Fruit fly (Drosophila melanogaster): Measurements from ENCODE around the gene CG4393.

Gene CG4393

DNA sequence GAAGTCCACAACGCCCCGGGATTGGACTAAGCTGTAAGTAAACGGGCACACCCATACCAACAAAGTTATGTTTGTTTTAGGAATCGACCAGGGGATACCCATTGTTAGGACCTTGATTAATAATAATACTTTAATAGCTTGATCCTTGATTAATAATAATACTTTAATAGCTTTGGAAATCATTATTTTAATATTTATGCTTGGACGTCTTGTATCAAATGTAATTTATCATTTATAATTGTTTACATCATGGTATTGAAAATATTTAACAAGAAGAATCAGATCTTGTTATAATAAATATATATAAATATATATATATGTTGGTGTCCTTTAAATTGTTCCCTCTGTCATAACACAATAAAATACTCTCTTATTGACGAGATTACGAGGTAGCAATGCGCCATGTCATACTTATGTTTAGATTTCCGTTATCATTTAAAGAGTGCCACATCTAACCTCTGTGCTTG lies 27.6 kb downstream of the CG4393 start:
- TF ChIP-seq noc (tag; optimal IDR thresholded peaks at IDR 0.05), result peak; percentile 28

DNA sequence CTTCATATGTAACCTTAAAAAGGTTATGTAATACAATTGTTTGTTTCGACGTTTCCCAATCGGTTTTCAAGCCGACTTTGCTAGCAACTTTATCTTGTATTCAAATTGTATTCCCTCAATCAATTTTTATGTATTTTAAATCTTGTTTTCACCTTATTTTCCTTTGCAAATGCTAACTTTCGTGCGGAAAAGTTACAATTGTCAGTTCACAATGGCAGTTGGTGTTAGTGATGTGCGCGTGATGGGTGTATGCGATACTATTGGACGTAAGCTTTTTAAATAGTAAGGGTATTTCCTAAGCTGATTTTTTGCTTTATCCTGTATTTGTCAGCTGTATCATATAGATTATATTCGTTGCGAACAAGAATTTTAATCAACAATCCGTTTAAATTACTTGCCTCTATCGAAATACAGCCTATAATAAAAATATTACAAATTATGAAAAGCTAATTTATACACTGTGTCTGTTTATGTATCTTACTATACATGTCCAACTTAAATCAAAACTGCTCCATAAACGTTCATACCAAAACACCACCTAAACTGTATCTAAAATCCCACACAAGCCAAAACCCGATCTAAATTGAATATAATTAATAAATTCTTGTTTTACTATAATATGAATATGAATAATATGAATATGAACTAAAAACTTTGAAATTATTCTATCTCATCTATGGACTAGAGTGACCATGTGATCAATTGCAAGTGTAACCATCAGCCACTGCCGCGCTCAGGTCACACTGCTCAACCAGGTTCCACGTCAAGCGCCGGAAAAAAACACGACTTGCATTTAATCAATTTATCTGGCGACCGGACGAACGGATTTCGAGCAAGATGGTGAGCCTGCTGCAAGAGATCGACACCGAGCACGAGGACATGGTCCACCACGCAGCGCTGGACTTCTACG lies 28.5 kb downstream of the CG4393 start, which contains the start of the genes ATPsynCF6 and Sec13:
ATPsynCF6 (minus strand) TSS at position 236 of the 910 bp plus-strand sequence.
Sec13 (plus strand) TSS at position 450 of the 910 bp plus-strand sequence.
- peak; percentile 40 for TF ChIP-seq noc (tag; optimal IDR thresholded peaks at IDR 0.05)

DNA sequence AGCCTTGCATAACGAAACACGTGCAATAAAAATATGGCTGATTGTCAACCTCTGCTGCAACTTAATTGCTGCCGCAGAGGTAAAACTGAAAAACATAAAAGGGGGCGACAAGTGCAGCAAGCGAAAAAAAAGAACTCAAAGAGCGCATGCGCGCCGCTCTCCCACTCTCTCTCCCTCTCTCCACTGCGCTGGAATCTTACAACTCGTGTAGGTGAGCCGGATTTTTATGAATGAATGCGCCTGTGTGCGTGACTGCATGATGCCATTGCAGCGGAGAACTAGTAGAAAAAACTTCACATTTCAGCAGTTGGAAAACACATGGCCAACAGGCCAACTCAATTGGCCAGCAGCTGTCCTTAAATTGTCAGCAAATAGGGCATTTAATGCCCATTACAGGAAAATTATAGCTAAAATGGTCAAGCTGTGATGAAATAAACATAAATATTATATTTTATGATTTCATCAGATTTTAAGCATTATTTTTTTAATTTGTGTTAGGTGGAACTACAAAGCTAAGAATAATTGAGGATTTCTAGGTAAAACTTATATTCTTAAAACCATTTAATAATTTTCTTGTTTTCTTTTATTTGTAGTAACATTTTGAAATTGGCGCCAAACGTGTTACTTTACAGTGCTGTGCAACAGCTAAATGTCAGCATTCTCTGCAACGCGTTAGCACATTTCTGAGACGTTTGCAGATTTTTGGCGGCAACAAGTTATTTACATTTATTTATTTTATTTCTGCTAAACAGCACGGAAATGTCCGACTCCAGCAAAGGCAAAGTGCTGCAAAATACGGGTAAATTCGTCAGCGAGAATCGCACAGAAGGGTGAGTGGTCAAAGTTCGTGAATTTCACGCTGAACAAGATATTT lies 36.9 kb downstream of the CG4393 start, which contains the start of gene PolE1:
PolE1 (plus strand) TSS at position 697 of the 874 bp plus-strand sequence.
- TF ChIP-seq noc (tag; optimal IDR thresholded peaks at IDR 0.05), result no peak

DNA sequence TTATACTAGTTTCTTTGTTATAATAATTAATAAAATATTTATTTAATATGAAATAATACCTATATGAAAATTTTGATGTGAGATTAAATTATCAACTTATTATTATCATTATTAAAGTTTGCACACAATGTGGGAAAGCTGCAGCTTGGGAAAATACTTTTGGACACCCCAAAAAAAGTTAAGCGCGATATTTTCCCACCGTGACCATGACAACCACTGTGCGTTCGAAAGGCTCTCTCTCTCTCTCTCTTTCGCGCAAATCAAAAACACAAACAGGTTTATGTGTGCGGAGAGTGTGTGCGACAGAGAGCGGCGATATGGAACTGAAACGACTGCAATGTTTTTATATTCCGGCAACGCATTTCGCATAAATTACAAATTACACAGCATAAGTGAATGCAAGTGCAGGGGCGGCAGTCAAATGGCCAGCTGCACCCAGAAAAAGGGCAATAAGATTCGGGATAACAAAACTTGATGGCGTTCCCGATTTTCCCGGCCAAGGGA lies 37.6 kb downstream of the CG4393 start:
- peak; percentile 80 for TF ChIP-seq noc (tag; optimal IDR thresholded peaks at IDR 0.05)

DNA sequence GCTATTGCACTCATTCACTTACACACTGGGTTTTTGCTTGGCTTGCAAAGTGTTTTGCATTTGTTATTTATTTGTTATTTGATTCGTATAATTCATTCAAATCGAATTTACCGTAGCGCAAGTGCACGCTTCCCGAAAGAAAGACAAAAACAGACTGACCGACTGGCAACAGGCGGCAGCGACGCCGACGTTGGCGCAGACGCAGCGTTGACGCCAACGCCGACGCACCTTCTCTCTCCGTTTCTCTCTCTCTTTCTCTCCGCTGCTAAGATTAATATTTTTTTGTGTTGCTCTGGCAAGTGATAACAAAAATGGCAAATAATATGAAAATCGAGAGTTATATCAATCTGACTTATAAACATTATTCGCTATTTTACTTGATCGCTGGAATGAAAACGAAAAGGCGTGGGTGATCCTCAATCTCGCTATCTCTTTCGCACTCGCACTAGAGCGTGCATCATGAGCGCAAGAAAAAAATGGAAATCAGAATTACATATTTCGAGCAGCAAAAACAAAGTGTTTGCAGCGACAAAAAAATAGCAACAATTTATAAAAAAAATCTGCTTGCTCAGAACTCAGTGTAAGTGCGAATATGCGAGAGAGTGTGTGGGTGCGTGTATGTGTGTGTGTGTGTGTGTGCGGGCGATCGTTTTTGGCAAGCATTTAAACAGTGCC lies 38.4 kb downstream of the CG4393 start, which contains the start of gene pnt:
pnt (minus strand) TSS at position 161 of the 675 bp plus-strand sequence.
- TF ChIP-seq noc (tag; optimal IDR thresholded peaks at IDR 0.05), result no peak

DNA sequence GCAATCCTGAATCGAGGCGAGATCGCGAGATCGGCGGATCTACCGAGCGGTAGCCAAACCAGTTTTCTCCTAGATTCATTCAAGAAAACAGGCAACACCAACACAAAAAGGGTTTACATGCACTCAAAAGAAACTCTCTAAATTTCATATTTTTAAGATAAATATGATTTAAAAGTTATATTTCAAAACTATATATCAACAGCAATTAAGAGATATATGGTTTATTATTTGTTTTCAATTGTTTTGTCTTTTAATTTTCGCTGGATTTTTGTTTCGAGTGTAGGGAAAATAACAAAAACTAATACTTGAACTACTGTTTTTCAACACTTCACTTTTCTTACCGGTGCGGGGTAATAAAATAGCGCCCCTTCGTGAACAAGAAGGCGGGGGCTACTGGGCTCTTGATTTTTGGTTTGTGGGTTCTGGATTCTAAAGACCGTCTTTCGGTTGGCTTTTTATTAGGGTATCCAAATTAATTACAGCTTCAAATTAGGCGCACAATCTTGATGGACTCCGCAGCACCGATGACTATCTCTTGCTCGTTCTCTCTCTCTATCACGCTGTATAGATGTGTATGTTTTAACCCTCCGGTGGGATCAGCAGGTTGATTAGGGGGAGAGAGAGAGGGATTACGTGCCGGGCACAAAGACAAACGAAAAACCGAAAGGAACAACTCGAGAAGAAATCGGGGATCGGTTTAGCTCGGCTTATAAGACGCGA lies 39.4 kb downstream of the CG4393 start:
- TF ChIP-seq noc (tag; optimal IDR thresholded peaks at IDR 0.05), result no peak

DNA sequence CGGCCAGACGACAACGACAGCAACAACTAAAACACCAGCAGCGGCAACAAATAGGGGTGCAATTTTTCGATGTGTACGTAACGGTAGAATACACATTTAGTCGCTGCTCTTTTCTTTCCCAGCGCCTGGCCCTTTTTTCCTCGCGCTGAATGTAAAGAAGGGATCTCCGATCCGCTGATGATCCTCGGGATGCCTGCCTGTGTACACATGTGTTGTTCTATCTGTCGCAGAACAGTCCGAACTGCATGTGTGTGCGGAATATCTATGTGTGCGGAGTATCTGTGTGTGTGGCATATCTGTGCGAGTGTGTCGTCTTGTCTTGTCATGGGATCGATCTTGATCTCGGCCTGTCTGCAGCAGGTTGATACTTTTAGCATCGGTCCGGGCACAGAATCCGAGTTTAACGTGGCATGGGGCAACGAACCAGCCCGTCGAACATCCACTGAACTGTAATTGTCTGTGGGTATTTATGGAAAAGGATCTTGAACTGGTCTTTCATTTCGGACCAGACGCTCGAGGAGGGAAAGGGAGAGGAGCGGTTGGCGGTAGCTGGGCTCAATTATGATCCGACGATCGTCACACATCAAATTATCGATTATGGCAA lies 40.8 kb downstream of the CG4393 start:
- no peak for TF ChIP-seq noc (tag; optimal IDR thresholded peaks at IDR 0.05)

DNA sequence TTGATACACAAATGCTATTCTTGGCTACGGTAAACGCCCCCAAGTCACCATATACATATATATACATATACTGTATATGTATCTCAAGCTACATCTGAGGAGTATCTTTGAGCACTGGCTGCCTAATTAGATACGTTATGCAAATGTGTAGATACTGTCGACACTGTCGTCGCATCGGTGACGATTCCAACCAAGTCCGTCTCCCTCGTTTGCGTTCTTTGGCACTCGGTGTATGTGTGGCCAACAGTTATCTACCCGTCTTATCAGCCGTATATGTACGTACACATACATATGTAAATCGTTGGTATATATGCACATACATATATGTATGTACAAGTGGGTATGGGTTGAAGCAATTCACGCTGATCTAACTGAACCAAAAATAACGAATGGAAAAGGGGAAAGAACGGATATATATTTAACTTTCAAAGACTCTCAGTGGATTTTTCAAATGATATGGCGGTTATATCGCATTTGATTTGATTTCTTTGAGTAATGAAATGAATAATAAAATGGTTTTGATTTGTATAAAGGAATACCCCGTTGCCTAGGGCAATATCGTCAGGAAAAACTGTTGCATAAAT lies 42.7 kb downstream of the CG4393 start:
- no peak for TF ChIP-seq noc (tag; optimal IDR thresholded peaks at IDR 0.05)

DNA sequence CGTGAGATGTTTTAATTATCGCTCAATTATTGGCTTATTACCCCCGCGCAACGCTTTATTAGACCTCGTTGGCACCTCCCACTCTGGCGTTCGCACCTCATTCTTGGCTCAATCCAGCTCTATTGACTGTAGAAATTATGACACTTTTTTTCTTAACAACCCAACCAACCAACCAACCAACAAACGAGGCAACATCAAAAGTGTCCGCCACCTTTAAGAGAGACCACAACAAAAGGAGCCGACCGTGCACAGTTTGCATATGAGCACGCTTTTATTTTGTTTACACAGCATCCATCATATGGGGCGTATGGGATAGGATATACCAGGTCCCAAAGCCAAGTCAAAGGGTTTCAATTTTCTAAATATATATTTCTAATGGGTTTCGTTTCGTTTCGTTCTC lies 44.0 kb downstream of the CG4393 start:
- no peak for TF ChIP-seq noc (tag; optimal IDR thresholded peaks at IDR 0.05)

DNA sequence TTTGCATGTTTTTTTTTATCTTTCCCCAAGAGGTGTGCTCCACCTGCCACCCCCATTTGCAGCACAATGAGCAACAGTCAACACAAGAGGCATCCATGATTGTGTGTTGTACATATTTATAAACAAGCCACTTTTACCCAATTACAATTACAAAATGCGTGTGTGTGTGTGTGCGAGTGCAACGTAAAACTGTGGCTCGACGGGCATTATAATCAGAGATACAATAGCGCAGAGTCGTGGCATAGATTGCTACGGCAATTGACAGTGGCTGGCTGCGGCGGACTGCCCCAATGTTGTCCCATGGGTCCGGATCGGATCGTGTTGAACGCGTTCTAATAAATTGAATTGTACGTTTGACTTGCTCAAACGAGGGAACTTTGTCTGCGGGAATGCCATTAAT lies 46.3 kb downstream of the CG4393 start:
- TF ChIP-seq noc (tag; optimal IDR thresholded peaks at IDR 0.05), result no peak

DNA sequence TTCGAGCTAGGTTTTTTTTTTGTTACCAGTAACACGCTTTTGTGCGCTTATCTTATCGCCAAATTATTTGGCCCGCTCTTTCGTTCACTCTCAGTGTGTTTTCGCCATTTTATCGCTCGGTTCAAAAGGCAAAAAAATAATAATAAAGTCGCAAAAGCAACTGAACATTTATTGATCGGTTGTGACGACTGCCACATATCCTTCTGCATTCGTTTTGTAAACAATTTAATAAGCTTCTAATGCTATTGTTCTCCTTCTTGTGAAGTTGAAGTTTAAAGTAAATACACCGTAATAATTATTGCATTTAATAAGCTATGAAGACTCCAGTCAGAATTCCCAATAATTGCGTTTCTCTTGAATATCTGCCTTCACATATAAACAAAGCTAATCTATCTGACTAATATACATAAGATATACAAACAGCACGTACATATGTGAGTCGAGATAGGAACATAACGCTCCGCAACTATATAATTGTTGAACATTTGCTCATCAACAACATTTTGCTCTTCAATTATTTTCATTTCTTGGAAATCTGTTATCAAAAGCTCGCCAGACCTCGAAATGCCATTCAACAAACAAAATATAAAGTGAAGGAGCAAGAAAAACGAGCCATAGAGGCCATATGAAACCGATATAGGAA lies 47.3 kb downstream of the CG4393 start:
- TF ChIP-seq noc (tag; optimal IDR thresholded peaks at IDR 0.05), result peak; percentile 73

DNA sequence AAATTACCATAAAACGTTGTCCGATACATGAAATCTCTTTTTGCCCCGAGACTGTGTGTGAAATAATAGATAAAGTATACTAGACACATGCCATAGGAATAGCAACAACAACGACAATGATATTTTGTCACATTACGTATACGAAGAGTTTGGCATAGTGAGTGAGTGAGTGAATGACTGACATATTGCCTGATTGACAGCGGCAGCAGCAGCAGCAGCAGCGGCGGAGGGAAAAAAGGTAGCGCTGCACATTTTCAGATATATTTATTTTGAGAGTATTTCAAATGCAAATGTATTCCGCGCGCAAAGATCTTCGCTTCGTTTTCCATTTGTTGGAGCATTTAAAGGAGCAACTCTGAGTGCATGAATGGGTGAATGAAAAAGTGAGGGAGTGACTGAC lies 48.1 kb downstream of the CG4393 start:
- no peak for TF ChIP-seq noc (tag; optimal IDR thresholded peaks at IDR 0.05)

DNA sequence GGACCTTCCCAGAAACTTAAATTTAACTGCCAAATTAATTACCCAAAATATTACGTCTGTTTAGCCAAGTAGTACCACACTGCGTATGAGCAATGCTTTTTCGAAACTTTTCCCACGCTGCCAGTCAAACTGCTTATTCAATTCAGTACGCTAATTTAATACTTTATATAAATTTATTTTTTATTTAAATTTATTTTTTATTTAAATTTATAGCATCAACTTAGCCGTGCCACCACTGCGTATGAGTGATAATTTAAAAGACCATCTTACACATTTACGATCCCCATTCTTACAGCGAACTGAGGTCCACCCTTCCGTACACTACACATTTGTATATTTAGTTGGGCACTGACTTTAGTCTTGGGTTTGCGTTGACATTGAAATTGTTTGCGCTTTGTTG lies 49.0 kb downstream of the CG4393 start:
- TF ChIP-seq noc (tag; optimal IDR thresholded peaks at IDR 0.05), result peak; percentile 95
